Fruit fly (Drosophila melanogaster) whole organism, pupa: ENCODE data around the gene CG17593.

Experiments
- CG10348 ChIP-seq: fragments of 200-800 bp; sonication (Bioruptor generic); IDR thresholded peaks from 2 replicates; pipeline ENCODE4 v1.3.6; 2022; ENCODE audit warnings: missing biosample characterization, missing genetic modification characterization
- CG12605 ChIP-seq: fragments of 200-800 bp; sonication (Bioruptor generic); IDR thresholded peaks from 2 replicates; pipeline ENCODE4 v1.3.6; 2022; ENCODE audit warnings: missing biosample characterization, missing genetic modification characterization
- CG13204 ChIP-seq: fragments of 200-800 bp; sonication (Bioruptor generic); optimal IDR thresholded peaks from 2 replicates; lab custom pipeline; 2018; ENCODE audit warnings: missing biosample characterization, mild to moderate bottlenecking, missing genetic modification characterization, moderate library complexity
- CG14655 ChIP-seq: fragments of 200-800 bp; sonication (Bioruptor generic); optimal IDR thresholded peaks from 3 replicates; lab custom pipeline; 2017; ENCODE audit warnings: mild to moderate bottlenecking, missing biosample characterization, missing genetic modification reagents, missing genetic modification characterization
- CG15710 ChIP-seq: fragments of 200-800 bp; sonication (Bioruptor generic); optimal IDR thresholded peaks from 2 replicates; lab custom pipeline; 2018; ENCODE audit warnings: missing biosample characterization, mild to moderate bottlenecking, missing genetic modification characterization, moderate library complexity
- CG17806 ChIP-seq: fragments of 200-800 bp; sonication (Bioruptor generic); optimal IDR thresholded peaks from 2 replicates; lab custom pipeline; 2018; ENCODE audit warnings: missing biosample characterization, mild to moderate bottlenecking, missing genetic modification characterization, moderate library complexity
- CG32121 ChIP-seq: fragments of 200-800 bp; sonication (Bioruptor generic); IDR thresholded peaks from 2 replicates; pipeline ENCODE4 v1.3.6; 2022; ENCODE audit warnings: missing biosample characterization, missing genetic modification characterization
- CG34367 ChIP-seq: fragments of 200-800 bp; sonication (Bioruptor generic); optimal IDR thresholded peaks from 2 replicates; lab custom pipeline; 2018; ENCODE audit warnings: missing biosample characterization, mild to moderate bottlenecking, missing genetic modification characterization
- CG4496 ChIP-seq: fragments of 200-800 bp; sonication (Bioruptor generic); IDR thresholded peaks from 3 replicates; pipeline ENCODE4 v1.3.6; 2022; ENCODE audit warnings: missing biosample characterization, missing genetic modification characterization
- CG8159 ChIP-seq: fragments of 200-800 bp; sonication (Bioruptor generic); optimal IDR thresholded peaks from 3 replicates; lab custom pipeline; 2018; ENCODE audit warnings: missing biosample characterization, mild to moderate bottlenecking, missing genetic modification characterization, moderate library complexity
- CG8301 ChIP-seq: fragments of 200-800 bp; sonication (Bioruptor generic); optimal IDR thresholded peaks from 2 replicates; lab custom pipeline; 2018; ENCODE audit warnings: missing biosample characterization, mild to moderate bottlenecking, missing genetic modification characterization
- CG9948 ChIP-seq: fragments of 200-800 bp; sonication (Bioruptor generic); optimal IDR thresholded peaks from 2 replicates; lab custom pipeline; 2018; ENCODE audit warnings: missing biosample characterization, mild to moderate bottlenecking, missing genetic modification characterization, moderate library complexity
- D1 ChIP-seq: fragments of 200-800 bp; sonication (Bioruptor generic); optimal IDR thresholded peaks from 2 replicates; lab custom pipeline; 2018; ENCODE audit warnings: missing biosample characterization, mild to moderate bottlenecking, missing genetic modification characterization, moderate library complexity
- EcR ChIP-seq: fragments of 200-800 bp; sonication (Bioruptor generic); optimal IDR thresholded peaks from 3 replicates; lab custom pipeline; 2019; ENCODE audit warnings: missing biosample characterization, missing genetic modification characterization, mild to moderate bottlenecking, moderate library complexity, missing genetic modification reagents
- Ets98B ChIP-seq: fragments of 200-800 bp; sonication (Bioruptor generic); IDR thresholded peaks from 2 replicates; pipeline ENCODE4 v1.3.6; 2022; ENCODE audit warnings: missing biosample characterization, missing genetic modification characterization
- Pif1A ChIP-seq: fragments of 200-800 bp; sonication (Bioruptor generic); optimal IDR thresholded peaks from 3 replicates; lab custom pipeline; 2016; ENCODE audit warnings: missing biosample characterization, missing genetic modification characterization
- Pif1B ChIP-seq: fragments of 200-800 bp; sonication (Bioruptor generic); optimal IDR thresholded peaks from 3 replicates; lab custom pipeline; 2016; ENCODE audit warnings: missing biosample characterization, missing genetic modification characterization
- Snoo ChIP-seq: fragments of 200-800 bp; sonication (Bioruptor generic); optimal IDR thresholded peaks from 3 replicates; lab custom pipeline; 2017; ENCODE audit warnings: missing biosample characterization, mild to moderate bottlenecking, missing genetic modification characterization, inconsistent platforms
- fd96Ca ChIP-seq: fragments of 200-800 bp; sonication (Bioruptor generic); IDR thresholded peaks from 3 replicates; pipeline ENCODE4 v1.3.6; 2022; ENCODE audit warnings: missing biosample characterization, missing genetic modification characterization
- gl ChIP-seq: fragments of 200-800 bp; sonication (Bioruptor generic); optimal IDR thresholded peaks from 2 replicates; lab custom pipeline; 2018; ENCODE audit warnings: missing biosample characterization, mild to moderate bottlenecking, missing genetic modification characterization
- rn ChIP-seq: fragments of 200-800 bp; sonication (Bioruptor generic); IDR thresholded peaks from 2 replicates; pipeline ENCODE4 v1.3.6; 2022; ENCODE audit warnings: missing biosample characterization, missing genetic modification characterization

The CG17593 gene

DNA sequence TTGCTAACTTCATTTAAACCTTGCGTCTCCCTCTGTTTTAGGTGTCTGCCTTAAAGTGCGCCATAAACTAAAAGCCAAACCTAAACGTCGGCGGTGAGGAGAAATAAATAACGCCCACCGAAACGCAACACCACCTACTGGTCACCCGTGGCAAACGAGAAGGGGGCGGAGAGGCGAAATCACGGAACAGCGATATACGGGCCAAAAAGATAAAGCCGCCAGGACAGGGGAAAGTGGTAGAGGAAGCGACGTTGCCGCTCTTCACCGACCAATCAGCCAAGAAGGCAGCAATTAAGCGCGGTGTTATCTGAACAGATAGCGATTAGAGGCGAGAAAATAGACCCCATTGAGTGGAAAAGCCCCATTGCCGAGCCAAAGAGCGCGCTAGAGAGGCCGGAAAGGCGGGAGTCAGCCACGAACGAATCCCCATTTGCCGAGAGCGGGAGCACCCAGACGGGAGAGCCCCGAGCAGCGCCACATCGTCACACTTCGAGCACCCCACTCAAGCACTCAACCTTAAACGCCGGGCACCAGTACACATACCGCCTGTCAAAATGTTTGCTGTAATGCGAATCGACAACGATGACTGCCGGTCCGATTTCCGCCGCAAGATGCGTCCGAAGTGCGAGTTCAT lies 30.5 kb downstream of the CG17593 start:
- no peak for TF ChIP-seq CG17806
- peak; percentile 24; the same call in 1 of the 2 replicates for TF ChIP-seq Ets98B
- peak; percentile 73; the same call in 2 of the 3 replicates for TF ChIP-seq fd96Ca (GFP tag; lab: Robert Waterston, UW)
- TF ChIP-seq CG15710 (tag; lab: Kevin White, UChicago): no peak

DNA sequence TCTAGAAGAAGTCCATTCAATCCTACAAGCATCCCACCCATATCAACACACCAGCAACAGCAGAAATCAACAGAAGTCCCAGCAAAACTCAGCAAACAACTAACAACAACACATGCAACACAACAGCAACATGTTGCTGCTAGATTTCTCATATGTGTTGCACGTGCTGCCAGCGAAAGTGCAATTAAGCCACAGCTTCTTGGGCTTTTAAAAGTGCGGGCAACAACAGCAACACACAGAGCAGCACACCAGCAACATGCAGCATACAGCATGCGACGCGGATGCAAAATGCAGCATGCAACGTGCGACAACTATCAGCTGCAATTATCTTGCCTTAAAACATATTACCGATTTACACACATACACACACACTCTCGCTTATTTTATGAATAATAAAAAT lies 32.8 kb downstream of the CG17593 start:
- TF ChIP-seq Pif1A (no peak), D1 (tag; lab: Kevin White, UChicago) (no peak), CG9948 (tag; lab: Kevin White, UChicago) (no peak), gl (tag; lab: Kevin White, UChicago) (no peak), fd96Ca (GFP tag; lab: Robert Waterston, UW) (no peak), rn (no peak), CG8301 (tag; lab: Kevin White, UChicago) (no peak), CG4496 (no peak), CG14655 (no peak), Pif1B (GFP tag; lab: Kevin White, UChicago) (no peak), Snoo (tag; lab: Kevin White, UChicago) (no peak), CG17806 (no peak), CG13204 (no peak), Ets98B (no peak), CG34367 (no peak), CG15710 (tag; lab: Kevin White, UChicago) (no peak)
- TF ChIP-seq, all 21 proteins: peak for 0

DNA sequence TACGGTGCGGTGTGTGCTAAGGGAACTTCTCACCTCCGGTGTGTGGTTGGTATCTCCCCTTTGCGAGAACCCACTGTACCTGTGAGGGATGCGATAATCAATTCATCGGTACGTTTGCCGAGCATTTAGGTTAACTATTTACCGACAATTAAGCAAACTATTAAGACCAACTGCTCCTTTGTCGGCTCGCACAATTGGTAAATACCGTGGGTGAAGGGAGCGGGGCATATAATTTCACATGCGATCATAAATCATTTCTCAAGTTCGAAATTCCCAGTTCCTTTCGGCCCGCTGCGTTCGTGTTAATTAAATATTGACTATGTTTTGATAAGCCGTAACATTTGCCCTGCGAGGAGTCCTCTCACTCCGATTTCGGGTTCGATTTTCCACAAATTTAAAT lies 34.2 kb downstream of the CG17593 start:
- TF ChIP-seq CG10348 (GFP tag; lab: Robert Waterston, UW): no peak
- TF ChIP-seq, all 21 proteins: peak for 0

DNA sequence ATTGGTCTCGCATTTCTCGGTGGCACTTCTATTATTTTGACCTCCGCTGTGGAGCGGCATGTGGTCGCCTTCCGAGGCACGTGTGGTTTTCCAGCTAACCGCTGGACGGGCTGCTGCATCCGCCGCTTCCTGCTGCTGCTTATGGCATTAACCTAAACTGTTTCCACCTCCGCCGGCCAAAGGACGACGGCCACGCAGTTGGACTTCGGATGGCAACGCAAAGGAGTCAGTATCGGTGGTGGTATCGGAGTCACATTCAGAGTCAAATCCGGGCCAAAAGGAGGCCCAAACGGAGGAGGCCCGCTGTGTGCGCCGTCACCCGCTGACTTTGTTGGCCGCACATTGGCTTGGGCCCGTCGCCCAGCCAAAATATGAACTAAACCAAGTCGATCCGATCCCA lies 35.1 kb downstream of the CG17593 start:
- no peak for TF ChIP-seq Ets98B
- TF ChIP-seq EcR: no peak
- no peak for TF ChIP-seq CG9948 (tag; lab: Kevin White, UChicago)
- TF ChIP-seq CG15710 (tag; lab: Kevin White, UChicago): no peak
- no peak for TF ChIP-seq CG14655
- TF ChIP-seq fd96Ca (GFP tag; lab: Robert Waterston, UW): no peak
- TF ChIP-seq CG13204: no peak
- no peak for TF ChIP-seq CG32121
- TF ChIP-seq D1 (tag; lab: Kevin White, UChicago): no peak
- TF ChIP-seq gl (tag; lab: Kevin White, UChicago): no peak
- no peak for TF ChIP-seq Snoo (tag; lab: Kevin White, UChicago)
- TF ChIP-seq Pif1B (GFP tag; lab: Kevin White, UChicago): no peak
- no peak for TF ChIP-seq CG4496
- TF ChIP-seq rn: no peak
- TF ChIP-seq CG17806: no peak

DNA sequence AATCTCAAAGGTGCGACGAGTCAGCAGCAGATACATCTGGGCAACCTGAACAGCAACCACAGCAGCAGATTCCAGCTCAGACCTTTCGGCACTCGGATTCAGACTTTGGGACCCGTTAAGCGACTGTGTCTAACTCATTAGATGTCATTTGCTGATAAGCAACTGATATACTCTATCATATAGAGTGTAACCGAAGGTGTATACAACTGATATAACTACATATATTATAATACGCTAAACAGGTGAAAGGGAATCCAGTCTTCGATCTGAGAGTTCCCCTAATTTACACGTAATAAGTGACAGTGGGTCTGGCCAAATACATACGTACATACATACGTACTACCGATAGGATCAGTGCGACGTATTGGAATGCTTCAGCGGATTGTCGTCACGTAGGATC lies 35.9 kb downstream of the CG17593 start:
- TF ChIP-seq EcR (no peak), D1 (tag; lab: Kevin White, UChicago) (no peak), Snoo (tag; lab: Kevin White, UChicago) (no peak), CG14655 (no peak), CG13204 (no peak), gl (tag; lab: Kevin White, UChicago) (no peak), Ets98B (no peak), CG34367 (no peak), CG17806 (no peak), fd96Ca (GFP tag; lab: Robert Waterston, UW) (no peak), Pif1B (GFP tag; lab: Kevin White, UChicago) (no peak), Pif1A (no peak), rn (no peak), CG8301 (tag; lab: Kevin White, UChicago) (no peak), CG15710 (tag; lab: Kevin White, UChicago) (no peak)

DNA sequence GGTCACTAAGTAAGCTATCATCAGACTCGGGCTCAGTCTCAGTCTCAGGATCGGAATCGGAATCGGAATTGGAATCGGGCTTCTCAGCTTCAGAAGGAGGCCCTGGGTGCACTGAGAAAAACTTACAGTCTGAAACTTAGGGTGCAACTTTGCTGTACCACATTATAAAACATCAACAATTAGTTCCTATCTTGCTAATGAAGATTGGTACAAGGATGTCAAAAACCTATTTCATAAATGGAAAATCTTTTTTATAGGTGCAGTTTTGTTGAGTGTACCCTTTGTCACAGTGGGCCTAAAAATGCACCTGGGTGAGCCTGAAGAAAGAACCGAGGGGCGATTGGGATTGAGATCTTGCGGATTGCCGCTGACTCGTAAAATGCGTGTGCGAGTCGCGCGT lies 38.1 kb downstream of the CG17593 start:
- TF ChIP-seq D1 (tag; lab: Kevin White, UChicago) (peak; percentile 31), Ets98B (0 out of 2 replicates have a peak, but pooled peaks have one; percentile 21), CG17806 (peak; percentile 82), CG14655 (peak; percentile 69), CG8159 (peak; percentile 85), fd96Ca (GFP tag; lab: Robert Waterston, UW) (peak; percentile 68; the same call in 2 of the 3 replicates), CG15710 (tag; lab: Kevin White, UChicago) (peak; percentile 85), CG32121 (no peak), CG9948 (tag; lab: Kevin White, UChicago) (peak; percentile 81), gl (tag; lab: Kevin White, UChicago) (peak; percentile 72), Snoo (tag; lab: Kevin White, UChicago) (peak; percentile 50), EcR (no peak), CG10348 (GFP tag; lab: Robert Waterston, UW) (no peak), Pif1B (GFP tag; lab: Kevin White, UChicago) (peak; percentile 55), CG8301 (tag; lab: Kevin White, UChicago) (peak; percentile 48), CG34367 (peak; percentile 67), CG13204 (peak; percentile 54), CG12605 (GFP tag; lab: Robert Waterston, UW) (peak; percentile 26; the same call in 1 of the 2 replicates), CG4496 (peak; percentile 66; the same call in 2 of the 3 replicates), rn (no peak), Pif1A (peak; percentile 66)

DNA sequence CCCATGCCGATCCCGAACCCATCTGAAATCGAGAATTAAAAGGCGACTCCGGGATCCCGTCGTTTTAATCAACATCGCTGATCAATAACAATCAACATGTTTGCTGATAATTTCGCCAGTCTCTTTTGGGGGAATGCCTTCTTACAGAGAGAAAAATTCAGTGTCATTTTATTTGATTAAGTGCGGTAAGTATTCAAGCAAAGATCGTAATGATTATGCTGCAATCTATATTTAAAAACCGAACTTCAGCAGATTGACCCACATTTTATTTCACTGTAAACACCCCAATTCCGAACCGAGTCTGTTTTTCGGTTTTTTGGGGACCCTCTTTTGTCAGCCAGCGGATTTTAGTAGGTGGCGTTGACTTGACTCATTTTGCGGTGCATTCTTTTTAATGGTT lies 39.2 kb downstream of the CG17593 start:
- TF ChIP-seq CG8301 (tag; lab: Kevin White, UChicago) (no peak), CG4496 (no peak), Snoo (tag; lab: Kevin White, UChicago) (peak; percentile 55), CG10348 (GFP tag; lab: Robert Waterston, UW) (no peak), CG14655 (no peak)
